Worm (Caenorhabditis elegans) whole organism, L2 larva: ENCODE results near the gene T21D12.11.

ENCODE experiments used
- ZK546.5 ChIP-seq: sonication (generic microtip); optimal IDR thresholded peaks from 2 replicates; lab custom pipeline; 2017; ENCODE audit warnings: missing biosample characterization, missing genetic modification characterization
- blmp-1 ChIP-seq: sonication (generic microtip); optimal IDR thresholded peaks from 2 replicates; lab custom pipeline; 2017; ENCODE audit warnings: missing genetic modification characterization, mild to moderate bottlenecking, missing compliant biosample characterization, antibody characterized with exemption, moderate library complexity; ENCODE audit not compliant: insufficient read depth
- ceh-82 ChIP-seq: fragments of 150-350 bp; optimal IDR thresholded peaks from 2 replicates; lab custom pipeline; 2014; ENCODE audit warnings: missing biosample characterization, missing genetic modification characterization
- egl-27 ChIP-seq: sonication (generic microtip); optimal IDR thresholded peaks from 3 replicates; lab custom pipeline; 2017; ENCODE audit warnings: missing biosample characterization, missing genetic modification reagents, missing genetic modification characterization
- nhr-237 ChIP-seq: fragments of 150-350 bp; optimal IDR thresholded peaks from 2 replicates; lab custom pipeline; 2014; ENCODE audit warnings: missing biosample characterization, missing genetic modification characterization
- nhr-6 ChIP-seq: fragments of 150-350 bp; optimal IDR thresholded peaks from 2 replicates; lab custom pipeline; 2014; ENCODE audit warnings: missing biosample characterization, missing genetic modification characterization
- unc-39 ChIP-seq: fragments of 150-350 bp; optimal IDR thresholded peaks from 2 replicates; lab custom pipeline; 2014; ENCODE audit warnings: missing biosample characterization, missing genetic modification characterization
- zag-1 ChIP-seq: fragments of 150-350 bp; optimal IDR thresholded peaks from 2 replicates; lab custom pipeline; 2014; ENCODE audit warnings: missing biosample characterization, missing genetic modification characterization
- ztf-11 ChIP-seq: sonication (generic microtip); optimal IDR thresholded peaks from 2 replicates; lab custom pipeline; 2017; ENCODE audit warnings: missing biosample characterization, missing genetic modification characterization

DNA sequence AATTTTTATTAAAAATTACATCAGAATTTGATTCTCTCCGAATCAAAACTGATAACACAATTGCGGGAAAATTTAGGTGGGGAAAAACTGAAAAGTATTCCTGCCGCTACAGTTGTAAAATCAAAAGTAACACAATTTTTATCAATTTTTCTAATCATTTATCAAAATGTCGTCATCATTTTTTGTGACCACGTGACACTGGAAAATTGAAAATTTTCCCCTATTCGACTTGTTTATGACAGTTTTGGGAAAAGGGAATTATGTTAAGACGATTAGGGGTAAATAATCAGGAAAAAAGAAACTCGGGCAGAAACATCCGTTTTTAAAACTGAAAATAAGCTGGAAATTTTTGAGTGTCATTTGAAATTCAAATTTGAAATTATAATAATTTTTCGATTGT lies 27.6 kb downstream of the T21D12.11 start:
- no peak for TF ChIP-seq egl-27 (tag; lab: Kevin White, UChicago)
- TF ChIP-seq ceh-82 (tag; lab: Kevin White, UChicago), result no peak
- no peak for TF ChIP-seq ztf-11 (tag; lab: Kevin White, UChicago)
- TF ChIP-seq zag-1, result no peak
- TF ChIP-seq blmp-1, result no peak
- TF ChIP-seq nhr-6 (tag; lab: Kevin White, UChicago), result no peak
- no peak for TF ChIP-seq unc-39 (tag; lab: Kevin White, UChicago)
- no peak for TF ChIP-seq nhr-237 (tag; lab: Kevin White, UChicago)
- TF ChIP-seq ZK546.5 (tag; lab: Kevin White, UChicago), result no peak
